Worm (Caenorhabditis elegans) whole organism, early embryonic: ENCODE measurements around the gene elo-3.

Experiments used
- F13C5.2 ChIP-seq: sonication (generic microtip); optimal IDR thresholded peaks from 2 replicates; lab custom pipeline; 2017; ENCODE audit warnings: mild to moderate bottlenecking, missing genetic modification characterization, inconsistent platforms, missing compliant biosample characterization
- aly-1 ChIP-seq: sonication (generic microtip); optimal IDR thresholded peaks from 2 replicates; lab custom pipeline; 2016; ENCODE audit warnings: missing genetic modification characterization, missing compliant biosample characterization
- ama-1 ChIP-seq: fragments of 150-350 bp; optimal IDR thresholded peaks from 2 replicates; lab custom pipeline; 2014
- ceh-36 ChIP-seq: sonication (generic microtip); optimal IDR thresholded peaks from 2 replicates; lab custom pipeline; 2016; ENCODE audit warnings: missing genetic modification characterization, inconsistent platforms, missing compliant biosample characterization
- ets-7 ChIP-seq: sonication (generic microtip); optimal IDR thresholded peaks from 2 replicates; lab custom pipeline; 2016; ENCODE audit warnings: missing genotype, missing genetic modification characterization, missing compliant biosample characterization
- flt-1 ChIP-seq: fragments of 200-800 bp; sonication (Bioruptor generic); IDR thresholded peaks from 2 replicates; pipeline ENCODE4 v1.3.6; 2022; ENCODE audit warnings: missing genetic modification characterization, missing compliant biosample characterization
- hmbx-1 ChIP-seq: sonication (generic microtip); optimal IDR thresholded peaks from 2 replicates; lab custom pipeline; 2016; ENCODE audit warnings: mild to moderate bottlenecking, missing genetic modification characterization, missing compliant biosample characterization
- hmg-4 ChIP-seq: fragments of 200-800 bp; sonication (Bioruptor generic); optimal IDR thresholded peaks from 2 replicates; lab custom pipeline; 2018; ENCODE audit warnings: mild to moderate bottlenecking, missing genetic modification characterization, missing compliant biosample characterization
- hnd-1 ChIP-seq: sonication (generic microtip); optimal IDR thresholded peaks from 2 replicates; lab custom pipeline; 2016; ENCODE audit warnings: missing genetic modification characterization, missing compliant biosample characterization
- scrt-1 ChIP-seq: fragments of 200-800 bp; sonication (Bioruptor generic); IDR thresholded peaks from 2 replicates; pipeline ENCODE4 v1.3.6; 2022; ENCODE audit warnings: missing genetic modification characterization, missing compliant biosample characterization
- sea-1 ChIP-seq: fragments of 200-800 bp; sonication (Bioruptor generic); conservative IDR thresholded peaks from 2 replicates; pipeline ENCODE4 v1.3.6; 2022; ENCODE audit warnings: missing genetic modification characterization, missing compliant biosample characterization
- tbx-11 ChIP-seq: fragments of 200-800 bp; sonication (Bioruptor generic); IDR thresholded peaks from 2 replicates; pipeline ENCODE4 v1.3.6; 2022; ENCODE audit warnings: missing genetic modification characterization, missing compliant biosample characterization
- tbx-37 ChIP-seq: fragments of 200-800 bp; sonication (Bioruptor generic); conservative IDR thresholded peaks from 2 replicates; pipeline ENCODE4 v1.3.6; 2022; ENCODE audit warnings: missing genetic modification reagents, missing genetic modification characterization, missing compliant biosample characterization
- tra-4 ChIP-seq: sonication (generic microtip); optimal IDR thresholded peaks from 2 replicates; lab custom pipeline; 2017; ENCODE audit warnings: missing genetic modification characterization, missing compliant biosample characterization

ce11 chrIV:7196853-7197252, 40.7 kb upstream of the elo-3 start, which contains the start of gene unc-8:
- TF ChIP-seq tra-4 (no peak), F13C5.2 (no peak), hnd-1 (tag; lab: Kevin White, UChicago) (no peak), ama-1 (lab: Kevin White, UChicago) (no peak), flt-1 (GFP tag; lab: Robert Waterston, UW) (no peak), sea-1 (GFP tag; lab: Robert Waterston, UW) (no peak), hmg-4 (GFP tag; lab: Kevin White, UChicago) (no peak), tbx-37 (GFP tag; lab: Robert Waterston, UW) (no peak), ceh-36 (no peak), hmbx-1 (tag; lab: Kevin White, UChicago) (no peak), aly-1 (tag; lab: Kevin White, UChicago) (no peak), scrt-1 (no peak), tbx-11 (GFP tag; lab: Robert Waterston, UW) (no peak), ets-7 (no peak)
